Worm (Caenorhabditis elegans): Measurements from ENCODE around the gene T10G3.2.

ce11 chrV:13499227-13499626 is 19.6 kb upstream of the T10G3.2 start:
- no peak for TF ChIP-seq unc-42 (tag; optimal IDR thresholded peaks at IDR 0.05)
- TF ChIP-seq elt-2 (tag; optimal IDR thresholded peaks at IDR 0.05) = no peak
- no peak for TF ChIP-seq lin-11 (tag; optimal IDR thresholded peaks at IDR 0.05)
- TF ChIP-seq dve-1 (tag; optimal IDR thresholded peaks at IDR 0.05) = no peak
- no peak for TF ChIP-seq tbx-7 (tag; optimal IDR thresholded peaks at IDR 0.05)
- no peak for TF ChIP-seq ama-1 (optimal IDR thresholded peaks at IDR 0.05)

All from whole organism, late embryonic.